Worm (Caenorhabditis elegans) whole organism, late embryonic: ENCODE results near the gene mes-4.

Source experiments
- F13H6.1 ChIP-seq: sonication (generic microtip); optimal IDR thresholded peaks from 2 replicates; lab custom pipeline; 2016; ENCODE audit warnings: missing genetic modification characterization, missing compliant biosample characterization
- Y22D7AL.16 ChIP-seq: sonication (generic microtip); optimal IDR thresholded peaks from 2 replicates; lab custom pipeline; 2016; ENCODE audit warnings: missing genetic modification characterization, missing compliant biosample characterization
- ahr-1 ChIP-seq: sonication (generic microtip); optimal IDR thresholded peaks from 2 replicates; lab custom pipeline; 2016; ENCODE audit warnings: missing genetic modification characterization, missing compliant biosample characterization
- ceh-14 ChIP-seq: sonication (generic microtip); optimal IDR thresholded peaks from 2 replicates; lab custom pipeline; 2016; ENCODE audit warnings: missing genotype, missing genetic modification characterization, missing compliant biosample characterization
- ceh-18 ChIP-seq: sonication (generic microtip); optimal IDR thresholded peaks from 2 replicates; lab custom pipeline; 2016; ENCODE audit warnings: missing genetic modification characterization, missing compliant biosample characterization
- ceh-22 ChIP-seq: sonication (generic microtip); optimal IDR thresholded peaks from 2 replicates; lab custom pipeline; 2017; ENCODE audit warnings: missing biosample characterization, missing genetic modification characterization
- ceh-24 ChIP-seq: sonication (generic microtip); optimal IDR thresholded peaks from 2 replicates; lab custom pipeline; 2016; ENCODE audit warnings: mild to moderate bottlenecking, missing genetic modification characterization, missing compliant biosample characterization
- ceh-31 ChIP-seq: sonication (generic microtip); optimal IDR thresholded peaks from 2 replicates; lab custom pipeline; 2016; ENCODE audit warnings: missing genetic modification characterization, missing compliant biosample characterization
- ceh-34 ChIP-seq: sonication (generic microtip); optimal IDR thresholded peaks from 2 replicates; lab custom pipeline; 2016; ENCODE audit warnings: mild to moderate bottlenecking, missing genetic modification characterization, missing compliant biosample characterization
- ceh-45 ChIP-seq: fragments of 200-800 bp; sonication (Bioruptor generic); IDR thresholded peaks from 2 replicates; pipeline ENCODE4 v1.3.6; 2022; ENCODE audit warnings: missing genetic modification reagents, missing genetic modification characterization, missing compliant biosample characterization
- ceh-48 ChIP-seq: sonication (generic microtip); optimal IDR thresholded peaks from 2 replicates; lab custom pipeline; 2016; ENCODE audit warnings: missing genetic modification characterization, inconsistent platforms, missing compliant biosample characterization
- ceh-6 ChIP-seq: fragments of 200-800 bp; sonication (Bioruptor generic); optimal IDR thresholded peaks from 2 replicates; lab custom pipeline; 2018; ENCODE audit warnings: mild to moderate bottlenecking, missing genetic modification characterization, missing compliant biosample characterization
- ceh-9 ChIP-seq: sonication (generic microtip); optimal IDR thresholded peaks from 2 replicates; lab custom pipeline; 2016; ENCODE audit warnings: mild to moderate bottlenecking, missing genetic modification characterization, inconsistent platforms, missing compliant biosample characterization
- dve-1 ChIP-seq: sonication (generic microtip); optimal IDR thresholded peaks from 2 replicates; lab custom pipeline; 2017; ENCODE audit warnings: antibody characterized with exemption, mild to moderate bottlenecking, missing genetic modification characterization, missing compliant biosample characterization
- elt-2 ChIP-seq: sonication (generic microtip); optimal IDR thresholded peaks from 2 replicates; lab custom pipeline; 2016; ENCODE audit warnings: missing genetic modification reagents, missing genetic modification characterization, missing compliant biosample characterization
- fax-1 ChIP-seq: sonication (generic microtip); optimal IDR thresholded peaks from 2 replicates; lab custom pipeline; 2016; ENCODE audit warnings: missing genotype, missing genetic modification characterization, missing compliant biosample characterization
- hlh-13 ChIP-seq: fragments of 200-800 bp; sonication (Bioruptor generic); optimal IDR thresholded peaks from 2 replicates; lab custom pipeline; 2018; ENCODE audit warnings: mild to moderate bottlenecking, missing genetic modification characterization, missing compliant biosample characterization
- hlh-8 ChIP-seq: sonication (generic microtip); optimal IDR thresholded peaks from 2 replicates; lab custom pipeline; 2016; ENCODE audit warnings: missing genotype, missing genetic modification characterization, missing compliant biosample characterization
- lin-11 ChIP-seq: fragments of 200-800 bp; sonication (Bioruptor generic); optimal IDR thresholded peaks from 2 replicates; lab custom pipeline; 2018; ENCODE audit warnings: mild to moderate bottlenecking, missing genetic modification characterization, missing compliant biosample characterization
- nfya-1 ChIP-seq: sonication (generic microtip); optimal IDR thresholded peaks from 2 replicates; lab custom pipeline; 2017; ENCODE audit warnings: missing genetic modification characterization, mild to moderate bottlenecking, missing compliant biosample characterization, antibody characterized with exemption, moderate library complexity
- nhr-11 ChIP-seq: fragments of 150-350 bp; optimal IDR thresholded peaks from 2 replicates; lab custom pipeline; 2014; ENCODE audit warnings: missing biosample characterization, missing genetic modification characterization
- pat-9 ChIP-seq: fragments of 200-800 bp; sonication (Bioruptor generic); optimal IDR thresholded peaks from 2 replicates; lab custom pipeline; 2018; ENCODE audit warnings: mild to moderate bottlenecking, missing genetic modification characterization, moderate library complexity, missing compliant biosample characterization
- pha-2 ChIP-seq: sonication (generic microtip); optimal IDR thresholded peaks from 2 replicates; lab custom pipeline; 2017; ENCODE audit warnings: mild to moderate bottlenecking, missing genetic modification characterization, missing compliant biosample characterization
- pha-4 ChIP-seq: fragments of 150-350 bp; optimal IDR thresholded peaks from 2 replicates; lab custom pipeline; 2018; ENCODE audit warnings: missing biosample characterization, missing genetic modification reagents, missing genetic modification characterization
- pqm-1 ChIP-seq: sonication (generic microtip); optimal IDR thresholded peaks from 2 replicates; lab custom pipeline; 2016; ENCODE audit warnings: missing genetic modification characterization, missing compliant biosample characterization
- pros-1 ChIP-seq: fragments of 150-350 bp; optimal IDR thresholded peaks from 2 replicates; lab custom pipeline; 2014; ENCODE audit warnings: missing biosample characterization, missing genetic modification reagents, missing genetic modification characterization
- ref-2 ChIP-seq: sonication (generic microtip); optimal IDR thresholded peaks from 2 replicates; lab custom pipeline; 2016; ENCODE audit warnings: missing genetic modification characterization, missing compliant biosample characterization
- sox-4 ChIP-seq: sonication (generic microtip); optimal IDR thresholded peaks from 2 replicates; lab custom pipeline; 2017; ENCODE audit warnings: mild to moderate bottlenecking, missing genetic modification characterization, inconsistent platforms, missing compliant biosample characterization
- syd-9 ChIP-seq: sonication (generic microtip); optimal IDR thresholded peaks from 2 replicates; lab custom pipeline; 2016; ENCODE audit warnings: mild to moderate bottlenecking, missing genetic modification characterization, moderate library complexity, missing compliant biosample characterization
- tbx-2 ChIP-seq: sonication (generic microtip); optimal IDR thresholded peaks from 2 replicates; lab custom pipeline; 2016; ENCODE audit warnings: missing genetic modification characterization, missing compliant biosample characterization
- tbx-7 ChIP-seq: sonication (generic microtip); optimal IDR thresholded peaks from 2 replicates; lab custom pipeline; 2016; ENCODE audit warnings: missing genotype, missing genetic modification characterization, missing compliant biosample characterization
- ttx-3 ChIP-seq: sonication (generic microtip); optimal IDR thresholded peaks from 2 replicates; lab custom pipeline; 2016; ENCODE audit warnings: missing genetic modification reagents, missing genetic modification characterization, missing compliant biosample characterization
- unc-3 ChIP-seq, 2 experiments: fragments of 200-800 bp in 1 of 2; sonication (Bioruptor generic) in 1 of 2; sonication (generic microtip) in 1 of 2; conservative IDR thresholded peaks in 1 of 2; optimal IDR thresholded peaks in 1 of 2; 2 replicates each; pipeline versions ENCODE4 v1.3.6 to Lab custom; 2016 to 2022; ENCODE audit warnings: missing compliant biosample characterization in 2 of 2, missing genetic modification characterization in 2 of 2, missing genetic modification reagents in 1 of 2
- unc-42 ChIP-seq: sonication (generic microtip); optimal IDR thresholded peaks from 2 replicates; lab custom pipeline; 2016; ENCODE audit warnings: missing genotype, missing genetic modification characterization, missing compliant biosample characterization
- ztf-16 ChIP-seq: sonication (generic microtip); optimal IDR thresholded peaks from 2 replicates; lab custom pipeline; 2017; ENCODE audit warnings: missing genetic modification characterization, missing compliant biosample characterization

Gene mes-4

DNA sequence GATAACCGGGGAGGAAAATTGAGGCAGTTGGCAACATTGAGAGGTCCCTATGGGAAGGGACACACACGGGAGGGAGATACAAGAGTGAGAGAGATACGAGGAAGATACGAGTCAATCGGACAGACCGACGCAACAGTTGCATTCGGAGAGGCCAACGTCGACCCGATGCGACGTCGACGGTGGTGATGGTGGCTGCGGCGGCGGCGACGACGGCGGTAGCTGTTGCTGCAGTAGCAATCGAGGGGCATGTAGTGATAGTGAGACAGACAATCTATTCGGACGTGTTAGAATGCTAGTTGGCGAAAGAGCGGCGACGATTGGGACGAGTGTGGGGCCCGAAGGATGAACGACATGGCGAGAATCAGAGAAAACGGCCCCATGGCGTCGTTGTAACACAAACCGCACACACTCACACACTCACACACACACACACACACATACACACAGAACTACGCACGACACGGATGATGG is 44.0 kb downstream of the mes-4 start (continued):
- TF ChIP-seq pat-9 (tag; lab: Kevin White, UChicago) (peak; percentile 75), ceh-24 (tag; lab: Kevin White, UChicago) (no peak), hlh-13 (peak; percentile 10), syd-9 (tag; lab: Kevin White, UChicago) (peak; percentile 79), sox-4 (tag; lab: Kevin White, UChicago) (peak; percentile 51), hlh-8 (tag; lab: Kevin White, UChicago) (no peak), tbx-7 (tag; lab: Kevin White, UChicago) (no peak), ceh-6 (no peak), ttx-3 (tag; lab: Kevin White, UChicago) (no peak), pha-2 (tag; lab: Kevin White, UChicago) (no peak), ztf-16 (tag; lab: Kevin White, UChicago) (no peak), dve-1 (tag; lab: Kevin White, UChicago) (no peak), unc-3 (GFP tag; conservative IDR thresholded peaks at IDR 0.05; lab: Robert Waterston, UW) (no peak), unc-3 (tag; optimal IDR thresholded peaks at IDR 0.05; lab: Kevin White, UChicago) (no peak), F13H6.1 (tag; lab: Kevin White, UChicago) (peak; percentile 62), tbx-2 (tag; lab: Kevin White, UChicago) (peak; percentile 60)

DNA sequence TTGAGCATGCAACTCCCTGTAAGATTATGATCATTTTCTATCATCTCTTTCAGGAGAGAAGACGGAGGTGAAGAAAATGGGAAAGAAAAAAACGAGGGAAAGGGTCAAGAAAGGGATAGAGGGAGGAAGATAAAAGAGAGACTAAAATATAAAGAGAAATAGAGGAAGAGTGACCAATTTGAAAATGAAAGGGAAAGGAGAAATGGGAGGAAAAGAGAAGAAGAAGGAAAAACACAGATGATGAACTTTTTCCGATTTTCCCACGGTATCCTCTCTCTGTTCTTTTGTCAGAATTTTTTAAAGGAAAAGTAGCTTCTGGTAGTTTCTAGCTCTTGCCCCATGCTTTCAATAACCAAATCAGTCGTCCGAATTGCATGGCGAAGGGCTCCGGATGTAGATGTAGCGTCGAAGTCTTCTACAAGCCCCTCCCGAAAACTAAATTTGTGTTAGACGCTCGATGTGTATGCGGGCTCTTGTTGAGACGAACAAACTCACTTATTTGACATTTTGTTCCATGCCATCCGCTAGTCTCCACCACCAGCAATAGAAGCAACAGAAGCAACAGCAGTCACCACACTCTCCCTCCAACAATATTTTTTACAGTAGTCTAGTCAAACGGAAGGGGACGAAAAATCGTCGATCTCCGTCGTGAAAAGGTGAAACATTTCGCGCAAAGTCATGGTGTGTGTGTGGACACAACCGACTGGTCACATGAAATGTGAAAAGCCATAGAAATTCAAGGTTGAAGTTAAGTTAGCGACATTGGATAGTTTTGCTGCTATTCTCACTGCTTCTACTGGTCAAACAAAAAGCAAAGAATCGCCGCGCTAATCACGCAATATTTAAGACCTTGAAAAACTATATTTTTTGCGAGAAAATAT is 45.7 kb downstream of the mes-4 start, which contains the start of gene somi-1:
Gene somi-1 (minus strand): TSS at position 18 of the 881 bp plus-strand sequence.
- TF ChIP-seq lin-11 (tag; lab: Kevin White, UChicago) (no peak), pros-1 (no peak), ceh-9 (no peak), pha-4 (no peak), fax-1 (no peak), tbx-7 (tag; lab: Kevin White, UChicago) (no peak), ceh-31 (tag; lab: Kevin White, UChicago) (peak; percentile 28), tbx-2 (tag; lab: Kevin White, UChicago) (peak; percentile 6), unc-42 (tag; lab: Kevin White, UChicago) (peak; percentile 98), ahr-1 (tag; lab: Kevin White, UChicago) (no peak), Y22D7AL.16 (tag; lab: Kevin White, UChicago) (no peak), ref-2 (tag; lab: Kevin White, UChicago) (no peak), unc-3 (GFP tag; conservative IDR thresholded peaks at IDR 0.05; lab: Robert Waterston, UW) (no peak), unc-3 (tag; optimal IDR thresholded peaks at IDR 0.05; lab: Kevin White, UChicago) (no peak), ceh-14 (tag; lab: Kevin White, UChicago) (no peak), nhr-11 (tag; lab: Kevin White, UChicago) (no peak), ceh-18 (no peak), ceh-22 (no peak), ceh-45 (no peak), elt-2 (no peak), ceh-34 (tag; lab: Kevin White, UChicago) (no peak), ceh-48 (tag; lab: Kevin White, UChicago) (no peak), pqm-1 (tag; lab: Kevin White, UChicago) (no peak)

DNA sequence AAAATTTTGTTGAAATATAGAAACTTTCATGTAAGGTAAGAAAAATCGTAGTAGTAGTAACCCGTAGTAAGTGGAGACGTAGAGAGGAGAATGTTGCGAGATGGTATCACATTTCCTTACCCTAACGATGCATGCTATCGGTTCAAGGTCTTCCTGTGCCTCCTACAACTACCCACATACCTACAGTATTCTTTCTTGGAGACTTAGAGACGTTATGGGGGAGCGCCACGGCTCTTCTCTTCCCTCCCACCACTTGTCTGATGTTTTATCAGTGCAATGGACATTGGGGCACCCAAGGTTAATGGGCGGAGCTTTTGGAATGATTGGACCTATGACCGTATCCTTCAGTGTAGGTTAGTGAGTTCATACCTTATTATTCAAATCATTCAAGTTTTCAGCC is 46.4 kb downstream of the mes-4 start:
- TF ChIP-seq ceh-14 (tag; lab: Kevin White, UChicago) = no peak
- peak; percentile 22 for TF ChIP-seq nfya-1 (tag; lab: Kevin White, UChicago)
